Worm (Caenorhabditis elegans): ENCODE results near the gene sra-29.

The sra-29 gene

DNA sequence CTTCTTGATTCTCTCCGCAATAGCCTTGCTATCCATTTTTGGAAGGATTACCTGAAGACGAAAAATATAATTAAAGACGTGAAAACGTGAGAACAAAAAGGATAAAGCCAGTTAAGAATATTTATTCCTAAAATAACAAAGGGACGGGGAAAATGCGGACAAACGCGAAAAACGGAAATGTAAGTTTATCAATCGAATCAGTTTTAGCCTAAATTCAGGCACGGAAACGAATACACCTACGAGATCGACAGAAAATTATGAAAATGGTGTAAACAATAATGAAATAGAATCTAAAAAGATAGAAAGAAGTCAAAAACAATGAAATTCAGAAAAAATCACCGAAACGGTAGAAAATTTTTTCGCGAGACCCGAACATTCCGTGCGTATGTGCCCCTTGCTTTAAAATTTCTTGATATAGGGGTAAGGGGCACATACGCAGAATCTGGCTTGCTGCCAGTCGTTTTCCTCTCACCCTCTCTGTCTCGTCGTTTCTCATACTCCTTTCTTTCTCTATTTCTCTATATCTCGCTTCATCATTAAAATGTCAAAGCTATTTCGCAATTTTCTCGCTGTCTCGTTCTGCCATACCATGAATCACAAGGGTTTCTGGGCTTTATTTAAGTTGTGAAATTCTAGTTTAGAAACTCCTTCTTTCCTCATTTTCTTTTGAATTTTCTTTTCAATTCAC is 13.2 kb upstream of the sra-29 start, which contains the start of gene icd-1 (continued):
- peak; percentile 78 for TF ChIP-seq ref-2 (tag; optimal IDR thresholded peaks at IDR 0.05)
- TF ChIP-seq sox-2 (GFP tag; IDR thresholded peaks at IDR 0.05) = peak; percentile 4; the same call in 1 of the 2 replicates
- peak; percentile 7 for TF ChIP-seq C08G9.2 (tag; optimal IDR thresholded peaks at IDR 0.05)
- no peak for TF ChIP-seq gmeb-2 (tag; optimal IDR thresholded peaks at IDR 0.05)
- TF ChIP-seq pros-1 (tag; optimal IDR thresholded peaks at IDR 0.05) = peak; percentile 59
- TF ChIP-seq pax-1 (tag; optimal IDR thresholded peaks at IDR 0.05) = peak; percentile 87
- TF ChIP-seq unc-55 (GFP tag; optimal IDR thresholded peaks at IDR 0.05) = peak; percentile 97
- peak; percentile 80 for TF ChIP-seq hlh-30 (tag; optimal IDR thresholded peaks at IDR 0.05; ENCODE audit: insufficient read depth)
- TF ChIP-seq ceh-34 (tag; optimal IDR thresholded peaks at IDR 0.05) = peak; percentile 79
- no peak for TF ChIP-seq sox-4 (tag; optimal IDR thresholded peaks at IDR 0.05)

DNA sequence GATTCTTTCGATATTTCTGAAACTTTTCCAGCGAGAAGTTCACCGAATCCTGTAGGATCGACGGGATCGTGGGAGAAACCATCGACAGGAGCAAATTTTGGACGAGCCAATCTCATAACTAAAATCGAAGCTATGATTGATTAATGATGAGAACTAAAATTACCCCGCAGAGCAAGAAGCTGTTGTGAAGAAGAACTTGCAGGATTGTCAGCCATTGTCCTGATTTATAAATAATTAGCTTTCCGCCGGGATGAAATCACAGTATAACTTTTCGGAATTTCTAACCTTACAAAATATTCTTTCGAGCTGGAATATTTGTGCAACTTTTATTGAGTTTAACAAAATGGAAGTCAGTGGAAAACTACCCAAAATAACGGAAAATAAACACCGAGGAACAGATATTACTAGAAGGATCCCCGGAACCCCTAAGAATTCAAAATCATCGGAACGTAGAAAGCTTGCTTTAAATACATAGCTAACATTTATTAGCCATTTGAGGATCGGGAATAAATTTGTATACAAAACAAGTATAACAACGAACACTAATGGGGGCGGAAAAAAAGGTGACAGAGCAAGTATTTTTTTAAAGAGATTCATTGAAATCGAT is 11.8 kb upstream of the sra-29 start, which contains the start of gene C56C10.7:
TSS of gene C56C10.7 (minus strand) at position 312 of the 607 bp plus-strand sequence.
- TF ChIP-seq pha-4 (tag; optimal IDR thresholded peaks at IDR 0.05) (no peak), ama-1 (optimal IDR thresholded peaks at IDR 0.05) (peak; percentile 43)

DNA sequence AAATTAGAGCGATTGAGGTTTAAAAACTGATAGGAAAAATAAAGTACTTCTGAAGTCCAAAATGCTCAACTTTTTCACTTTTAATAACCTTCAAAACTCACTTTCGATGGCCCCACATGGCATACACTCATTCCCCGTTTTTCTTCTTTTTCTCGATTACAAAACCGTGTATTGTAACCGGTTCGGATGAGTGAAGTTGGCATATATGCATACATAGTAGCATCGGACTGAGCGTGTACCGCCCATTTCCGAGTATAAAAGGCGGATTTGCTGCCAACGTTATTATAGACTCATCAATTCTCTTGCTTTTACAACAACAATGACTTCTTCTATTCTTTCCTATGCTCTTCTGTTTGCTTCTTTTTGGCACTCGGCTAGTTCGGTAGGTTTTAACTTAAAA is 7.2 kb upstream of the sra-29 start, which contains the start of gene C56C10.4:
TSS of gene C56C10.4 (plus strand) at position 301 of the 400 bp plus-strand sequence.
- TF ChIP-seq tbx-7 (tag; optimal IDR thresholded peaks at IDR 0.05) = no peak
- TF ChIP-seq ahr-1 (tag; optimal IDR thresholded peaks at IDR 0.05) = no peak
- TF ChIP-seq npax-4 (tag; optimal IDR thresholded peaks at IDR 0.05) = no peak
- TF ChIP-seq zip-5 (tag; optimal IDR thresholded peaks at IDR 0.05) = no peak
- TF ChIP-seq sox-4 (tag; optimal IDR thresholded peaks at IDR 0.05) = no peak
- no peak for TF ChIP-seq pqm-1 (tag; optimal IDR thresholded peaks at IDR 0.05)
- no peak for TF ChIP-seq pax-1 (tag; optimal IDR thresholded peaks at IDR 0.05)
- no peak for TF ChIP-seq eyg-1 (tag; optimal IDR thresholded peaks at IDR 0.05)
- TF ChIP-seq lim-6 (tag; optimal IDR thresholded peaks at IDR 0.05) = no peak
- TF ChIP-seq madf-2 (tag; optimal IDR thresholded peaks at IDR 0.05) = no peak
- TF ChIP-seq K02D7.2 (tag; optimal IDR thresholded peaks at IDR 0.05) = no peak
- no peak for TF ChIP-seq K09A11.1 (tag; optimal IDR thresholded peaks at IDR 0.05; ENCODE audit: insufficient read depth)
- TF ChIP-seq hlh-15 (tag; optimal IDR thresholded peaks at IDR 0.05) = no peak
- TF ChIP-seq sdc-2 (tag; optimal IDR thresholded peaks at IDR 0.05) = no peak
- TF ChIP-seq fkh-6 (tag; optimal IDR thresholded peaks at IDR 0.05) = no peak
- TF ChIP-seq hlh-6 (tag; optimal IDR thresholded peaks at IDR 0.05) = no peak
- no peak for TF ChIP-seq dmd-4 (tag; optimal IDR thresholded peaks at IDR 0.05; ENCODE audit: borderline replicate concordance)
- no peak for TF ChIP-seq ets-4 (tag; optimal IDR thresholded peaks at IDR 0.05)
- TF ChIP-seq ama-1 (optimal IDR thresholded peaks at IDR 0.05) = no peak
- TF ChIP-seq ceh-24 (tag; optimal IDR thresholded peaks at IDR 0.05) = no peak

DNA sequence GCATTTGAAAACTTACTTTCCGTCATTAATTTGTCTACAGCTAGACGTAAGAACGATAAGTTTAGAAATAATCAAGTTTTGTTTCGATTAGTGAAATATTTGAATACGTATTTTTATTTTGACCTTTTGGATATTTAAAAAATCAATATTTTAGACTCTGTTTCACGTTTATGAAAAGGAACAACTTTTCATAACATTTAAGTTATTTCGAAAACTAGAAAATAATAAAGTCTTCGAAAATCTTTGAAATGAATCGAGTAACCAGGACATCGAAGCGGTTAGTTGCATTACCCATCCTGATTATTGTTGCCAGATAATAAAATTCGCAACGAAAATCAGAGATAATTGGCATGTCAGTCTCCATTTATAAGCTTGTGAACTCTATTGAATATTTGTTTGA is 5.7 kb upstream of the sra-29 start, which contains the start of gene C56C10.6:
TSS of gene C56C10.6 (minus strand) at position 101 of the 400 bp plus-strand sequence.
- TF ChIP-seq pha-2 (tag; optimal IDR thresholded peaks at IDR 0.05) (no peak), hlh-13 (GFP tag; optimal IDR thresholded peaks at IDR 0.05) (no peak), pax-1 (tag; optimal IDR thresholded peaks at IDR 0.05) (no peak), odd-2 (tag; optimal IDR thresholded peaks at IDR 0.05) (no peak), elt-2 (tag; optimal IDR thresholded peaks at IDR 0.05) (no peak), F13H6.1 (tag; optimal IDR thresholded peaks at IDR 0.05) (no peak), syd-9 (tag; optimal IDR thresholded peaks at IDR 0.05) (no peak), madf-2 (tag; optimal IDR thresholded peaks at IDR 0.05) (no peak), ceh-18 (tag; optimal IDR thresholded peaks at IDR 0.05) (no peak), nhr-11 (tag; optimal IDR thresholded peaks at IDR 0.05) (no peak), sdc-2 (tag; optimal IDR thresholded peaks at IDR 0.05) (no peak), pqm-1 (tag; optimal IDR thresholded peaks at IDR 0.05) (no peak), ceh-48 (tag; optimal IDR thresholded peaks at IDR 0.05) (no peak), ceh-9 (tag; optimal IDR thresholded peaks at IDR 0.05) (no peak), hlh-6 (tag; optimal IDR thresholded peaks at IDR 0.05) (no peak), unc-42 (tag; optimal IDR thresholded peaks at IDR 0.05) (no peak), C08G9.2 (tag; optimal IDR thresholded peaks at IDR 0.05) (no peak), ttx-3 (tag; optimal IDR thresholded peaks at IDR 0.05) (no peak), dmd-4 (tag; optimal IDR thresholded peaks at IDR 0.05; ENCODE audit: borderline replicate concordance) (no peak)

Data from whole organism, late embryonic.